Worm (Caenorhabditis elegans) whole organism, L1 larva: ENCODE measurements around the gene hlh-27.

Source experiments
- blmp-1 ChIP-seq: fragments of 150-350 bp; optimal IDR thresholded peaks from 2 replicates; lab custom pipeline; 2014; ENCODE audit warnings: missing biosample characterization, missing genetic modification characterization
- lin-14 ChIP-seq: fragments of 200-800 bp; sonication (Bioruptor generic); optimal IDR thresholded peaks from 2 replicates; lab custom pipeline; 2018; ENCODE audit warnings: mild to moderate bottlenecking, missing genetic modification characterization, moderate library complexity, missing compliant biosample characterization
- lin-15B ChIP-seq: fragments of 150-350 bp; sonication (generic microtip); optimal IDR thresholded peaks from 3 replicates; lab custom pipeline; 2014; ENCODE audit warnings: missing biosample characterization, missing genetic modification characterization
- nhr-71 ChIP-seq: sonication (generic microtip); optimal IDR thresholded peaks from 2 replicates; lab custom pipeline; 2016; ENCODE audit warnings: mild to moderate bottlenecking, missing genetic modification characterization, moderate library complexity, missing compliant biosample characterization
- nhr-77 ChIP-seq: fragments of 150-350 bp; optimal IDR thresholded peaks from 2 replicates; lab custom pipeline; 2014; ENCODE audit warnings: missing biosample characterization, missing genetic modification characterization
- sptf-1 ChIP-seq: fragments of 150-350 bp; optimal IDR thresholded peaks from 2 replicates; lab custom pipeline; 2014; ENCODE audit warnings: missing biosample characterization, missing genetic modification characterization

ce11 chrII:5585788-5586187, 45.8 kb upstream of the hlh-27 start, which contains the start of gene lys-8:
- TF ChIP-seq nhr-71 (tag; lab: Kevin White, UChicago): no peak
- TF ChIP-seq lin-14: peak; percentile 35
- no peak for TF ChIP-seq lin-15B
- no peak for TF ChIP-seq sptf-1 (tag; lab: Kevin White, UChicago)
- no peak for TF ChIP-seq blmp-1 (tag; lab: Kevin White, UChicago)
- TF ChIP-seq nhr-77: no peak
